Worm (Caenorhabditis elegans): ENCODE results near the gene F55B12.10.

The F55B12.10 gene

DNA sequence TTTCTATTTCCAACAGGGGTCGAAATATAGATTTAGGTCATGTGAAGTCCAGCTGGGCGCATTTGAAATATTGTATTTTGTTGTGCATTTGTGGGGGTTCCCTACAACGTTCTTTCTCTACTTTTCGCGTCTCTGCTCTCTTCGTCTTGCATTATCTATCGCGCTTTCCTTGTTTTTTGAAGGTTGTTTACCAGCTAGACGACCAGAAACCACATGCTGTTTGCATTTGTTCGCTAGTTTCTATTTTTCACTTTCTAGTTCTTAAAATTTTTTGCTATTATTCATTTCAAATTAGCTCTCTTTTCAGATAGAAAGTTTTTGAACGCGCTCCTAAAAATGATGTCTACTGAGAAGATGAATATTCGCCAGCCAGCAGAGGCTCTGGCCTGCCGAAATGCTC lies at the start of gene F55B12.10:
Gene F55B12.10, plus strand, starts transcription at position 301 of the 400 bp plus-strand sequence.
- TF ChIP-seq ceh-48 (tag; optimal IDR thresholded peaks at IDR 0.05) (no peak), ceh-31 (tag; optimal IDR thresholded peaks at IDR 0.05) (no peak), ref-2 (tag; optimal IDR thresholded peaks at IDR 0.05) (no peak), ztf-16 (tag; optimal IDR thresholded peaks at IDR 0.05) (no peak), sdc-2 (tag; optimal IDR thresholded peaks at IDR 0.05) (no peak)

DNA sequence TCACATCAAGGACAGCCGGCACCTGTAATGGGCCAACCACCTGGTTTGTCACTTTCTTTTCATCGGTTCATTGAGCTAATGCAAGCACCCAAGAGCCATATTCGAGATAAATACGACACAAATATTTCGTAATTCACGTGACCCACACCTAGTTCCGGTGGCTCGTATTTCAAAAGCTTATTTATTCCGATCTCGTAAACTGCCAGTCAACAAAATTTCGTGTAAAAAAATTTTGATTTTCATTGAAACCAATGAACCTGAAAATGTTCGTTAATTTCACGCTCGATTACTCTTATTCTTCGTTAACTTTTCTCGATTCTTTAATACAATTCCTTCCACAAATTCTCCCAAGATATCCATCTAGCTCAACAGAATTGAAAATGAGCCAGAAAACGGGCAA lies 49.4 kb upstream of the F55B12.10 start:
- TF ChIP-seq hlh-6 (tag; optimal IDR thresholded peaks at IDR 0.05) (no peak), pag-3 (tag; optimal IDR thresholded peaks at IDR 0.05; ENCODE audit: borderline replicate concordance) (no peak), unc-55 (GFP tag; optimal IDR thresholded peaks at IDR 0.05) (no peak), madf-2 (tag; optimal IDR thresholded peaks at IDR 0.05) (no peak), ceh-19 (GFP tag; optimal IDR thresholded peaks at IDR 0.05) (no peak), F13H6.1 (tag; optimal IDR thresholded peaks at IDR 0.05) (no peak), syd-9 (tag; optimal IDR thresholded peaks at IDR 0.05) (no peak), C08G9.2 (tag; optimal IDR thresholded peaks at IDR 0.05) (no peak), fkh-10 (GFP tag; optimal IDR thresholded peaks at IDR 0.05) (no peak), hlh-30 (tag; optimal IDR thresholded peaks at IDR 0.05; ENCODE audit: insufficient read depth) (no peak), ceh-30 (tag; optimal IDR thresholded peaks at IDR 0.05) (no peak), nhr-11 (tag; optimal IDR thresholded peaks at IDR 0.05) (no peak), ama-1 (optimal IDR thresholded peaks at IDR 0.05) (no peak), hlh-13 (GFP tag; optimal IDR thresholded peaks at IDR 0.05) (no peak), pha-4 (tag; optimal IDR thresholded peaks at IDR 0.05) (no peak), pqm-1 (tag; optimal IDR thresholded peaks at IDR 0.05) (no peak), hlh-15 (tag; optimal IDR thresholded peaks at IDR 0.05) (no peak), dmd-4 (tag; optimal IDR thresholded peaks at IDR 0.05; ENCODE audit: borderline replicate concordance) (no peak)

DNA sequence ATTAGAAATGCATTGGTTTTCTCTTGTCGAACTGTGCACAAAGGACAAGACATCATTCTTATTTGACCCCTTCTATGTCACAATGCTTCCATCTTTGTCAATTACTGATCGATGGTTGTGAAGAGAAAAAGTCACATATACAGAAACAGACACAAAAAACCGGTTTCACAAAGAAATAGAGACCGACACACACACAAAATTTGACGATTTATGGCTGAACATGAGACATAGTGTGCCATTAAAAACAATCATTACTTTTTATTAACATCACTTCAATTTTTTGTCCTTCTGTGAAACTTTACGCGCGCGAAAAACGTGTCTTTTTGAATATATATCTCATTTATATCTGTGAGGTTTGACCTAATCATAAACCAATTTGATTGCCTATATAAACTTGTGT lies 49.0 kb upstream of the F55B12.10 start:
- TF ChIP-seq gmeb-2 (tag; optimal IDR thresholded peaks at IDR 0.05) (no peak), ttx-3 (tag; optimal IDR thresholded peaks at IDR 0.05) (no peak), ceh-48 (tag; optimal IDR thresholded peaks at IDR 0.05) (no peak), ztf-16 (tag; optimal IDR thresholded peaks at IDR 0.05) (no peak), dmd-4 (tag; optimal IDR thresholded peaks at IDR 0.05; ENCODE audit: borderline replicate concordance) (no peak), pha-2 (tag; optimal IDR thresholded peaks at IDR 0.05) (no peak), nhr-11 (tag; optimal IDR thresholded peaks at IDR 0.05) (no peak), elt-2 (tag; optimal IDR thresholded peaks at IDR 0.05) (no peak), sox-2 (GFP tag; IDR thresholded peaks at IDR 0.05) (no peak)

DNA sequence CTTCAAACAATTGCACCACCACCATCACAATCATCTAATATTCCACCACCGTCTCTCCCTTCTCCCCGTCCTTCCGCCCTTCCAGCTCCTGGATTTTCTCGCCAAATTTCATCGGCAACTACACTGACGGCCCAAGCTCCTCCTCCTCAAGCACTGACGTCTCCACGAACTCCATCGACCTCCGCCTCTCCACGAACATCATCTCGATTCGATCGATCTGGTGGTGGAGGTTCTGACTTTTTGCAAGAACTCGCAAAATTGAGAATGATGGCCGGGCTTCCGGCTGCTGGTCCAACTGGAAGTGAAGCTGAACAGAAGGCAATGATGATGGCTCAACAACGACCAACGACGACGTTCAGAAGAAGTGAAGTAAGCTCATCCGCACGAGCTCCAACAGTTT lies 45.5 kb upstream of the F55B12.10 start:
- TF ChIP-seq Y22D7AL.16 (tag; optimal IDR thresholded peaks at IDR 0.05) (no peak), ceh-19 (GFP tag; optimal IDR thresholded peaks at IDR 0.05) (no peak), pat-9 (tag; optimal IDR thresholded peaks at IDR 0.05) (no peak), ttx-3 (tag; optimal IDR thresholded peaks at IDR 0.05) (no peak), lin-11 (tag; optimal IDR thresholded peaks at IDR 0.05) (no peak), sdc-2 (tag; optimal IDR thresholded peaks at IDR 0.05) (no peak), elt-4 (tag; optimal IDR thresholded peaks at IDR 0.05) (no peak), pqm-1 (tag; optimal IDR thresholded peaks at IDR 0.05) (no peak), ceh-22 (tag; optimal IDR thresholded peaks at IDR 0.05) (no peak), syd-9 (tag; optimal IDR thresholded peaks at IDR 0.05) (no peak), pros-1 (tag; optimal IDR thresholded peaks at IDR 0.05) (no peak), ceh-6 (GFP tag; optimal IDR thresholded peaks at IDR 0.05) (no peak), npax-4 (tag; optimal IDR thresholded peaks at IDR 0.05) (no peak), ceh-30 (tag; optimal IDR thresholded peaks at IDR 0.05) (no peak), dmd-4 (tag; optimal IDR thresholded peaks at IDR 0.05; ENCODE audit: borderline replicate concordance) (no peak), ceh-9 (tag; optimal IDR thresholded peaks at IDR 0.05) (no peak), ceh-14 (tag; optimal IDR thresholded peaks at IDR 0.05) (no peak), madf-2 (tag; optimal IDR thresholded peaks at IDR 0.05) (no peak)
